Worm (Caenorhabditis elegans): ENCODE results near the gene srh-33.
A peak's percentile ranks its signal among the peaks of the same experiment; 100 is the strongest.

The srh-33 gene

ce11 chrV:487980-488379 is 44.9 kb upstream of the srh-33 start:
- TF ChIP-seq lin-26 (GFP tag; IDR thresholded peaks at IDR 0.05), result no peak
- TF ChIP-seq him-1 (tag; optimal IDR thresholded peaks at IDR 0.05), result no peak
- no peak for TF ChIP-seq nhr-27 (tag; optimal IDR thresholded peaks at IDR 0.05)
- no peak for TF ChIP-seq dox-1 (GFP tag; IDR thresholded peaks at IDR 0.05)
- no peak for TF ChIP-seq nhr-90 (tag; optimal IDR thresholded peaks at IDR 0.05)
- TF ChIP-seq zfh-2 (GFP tag; conservative IDR thresholded peaks at IDR 0.05), result peak; percentile 58
- TF ChIP-seq hmg-1.2 (GFP tag; IDR thresholded peaks at IDR 0.05), result peak; percentile 13; the same call in 1 of the 2 replicates
- TF ChIP-seq snpc-4 (GFP tag; optimal IDR thresholded peaks at IDR 0.05), result no peak
- peak in 2 of 4 experiments; percentile 57 to 72 for TF ChIP-seq snpc-4 (tag; optimal IDR thresholded peaks at IDR 0.05)
- no peak for TF ChIP-seq ztf-3 (GFP tag; optimal IDR thresholded peaks at IDR 0.05)
- TF ChIP-seq T26A5.8 (tag; optimal IDR thresholded peaks at IDR 0.05), result no peak

- TF ChIP-seq hrde-1 (tag; optimal IDR thresholded peaks at IDR 0.05; ENCODE audit: borderline replicate concordance) (no peak), Y95B8A.8 (GFP tag; IDR thresholded peaks at IDR 0.05) (no peak), snpc-3.4 (tag; optimal IDR thresholded peaks at IDR 0.05) (no peak), Y53F4B.3 (GFP tag; IDR thresholded peaks at IDR 0.05) (no peak), gei-17 (GFP tag; optimal IDR thresholded peaks at IDR 0.05) (no peak), nfyb-1 (GFP tag; IDR thresholded peaks at IDR 0.05) (no peak), lsl-1 (GFP tag; optimal IDR thresholded peaks at IDR 0.05) (no peak), egl-44 (GFP tag; IDR thresholded peaks at IDR 0.05) (no peak), nfya-2 (GFP tag; IDR thresholded peaks at IDR 0.05) (no peak), madf-3 (GFP tag; IDR thresholded peaks at IDR 0.05) (no peak), ceh-58 (GFP tag; IDR thresholded peaks at IDR 0.05) (no peak), mcd-1 (GFP tag; IDR thresholded peaks at IDR 0.05) (no peak), chd-7 (tag; optimal IDR thresholded peaks at IDR 0.05) (no peak), zim-3 (tag; optimal IDR thresholded peaks at IDR 0.05) (no peak), B0336.3 (GFP tag; IDR thresholded peaks at IDR 0.05) (no peak), Y53G8AR.9 (GFP tag; conservative IDR thresholded peaks at IDR 0.05) (no peak), nfya-1 (tag; optimal IDR thresholded peaks at IDR 0.05; ENCODE audit: borderline replicate concordance, insufficient read depth) (no peak), ccch-3 (GFP tag; optimal IDR thresholded peaks at IDR 0.05) (no peak), hmg-1.2 (GFP tag; IDR thresholded peaks at IDR 0.05) (no peak), T26A5.8 (tag; optimal IDR thresholded peaks at IDR 0.05) (no peak)
Observed at ce11 chrV:486684-487083, 43.6 kb upstream of the srh-33 start, which contains the start of gene nhr-211. Gene nhr-211 (plus strand): TSS chrV:486984.

- no peak for TF ChIP-seq F37B4.10 (GFP tag; IDR thresholded peaks at IDR 0.05)
- peak; percentile 11; the same call in 1 of the 2 replicates for TF ChIP-seq hmg-1.2 (GFP tag; IDR thresholded peaks at IDR 0.05)
- TF ChIP-seq tbx-9 (tag; optimal IDR thresholded peaks at IDR 0.05; ENCODE audit: borderline replicate concordance), result no peak
- TF ChIP-seq nhr-80 (tag; optimal IDR thresholded peaks at IDR 0.05), result peak; percentile 4
- TF ChIP-seq snpc-4 (GFP tag; optimal IDR thresholded peaks at IDR 0.05), result no peak
- TF ChIP-seq snpc-4 (tag; optimal IDR thresholded peaks at IDR 0.05), result peak in 2 of 4 experiments; percentile 53 to 77
- TF ChIP-seq ceh-91 (GFP tag; IDR thresholded peaks at IDR 0.05), result no peak
- no peak for TF ChIP-seq rpc-1 (optimal IDR thresholded peaks at IDR 0.05)
- peak; percentile 17 for TF ChIP-seq rpc-1 (tag; optimal IDR thresholded peaks at IDR 0.05)
- no peak for TF ChIP-seq ekl-4 (GFP tag; IDR thresholded peaks at IDR 0.05)
Observed at ce11 chrV:484285-484890, 41.3 kb upstream of the srh-33 start, which contains the start of gene nhr-212. Gene nhr-212 (plus strand): TSS chrV:484857.

All from whole organism, young adult.